Worm (Caenorhabditis elegans) whole organism, mixed stage, embryonic: ENCODE measurements around the gene egg-1.

Experiments
- M03D4.4 ChIP-seq: sonication (generic microtip); optimal IDR thresholded peaks from 2 replicates; lab custom pipeline; 2017; ENCODE audit warnings: mild to moderate bottlenecking, missing genetic modification characterization, missing compliant biosample characterization
- bed-3 ChIP-seq: fragments of 200-800 bp; sonication (Bioruptor generic); optimal IDR thresholded peaks from 3 replicates; lab custom pipeline; 2018; ENCODE audit warnings: mild to moderate bottlenecking, missing genetic modification characterization, moderate library complexity, missing compliant biosample characterization
- blmp-1 ChIP-seq: fragments of 150-350 bp; optimal IDR thresholded peaks from 2 replicates; lab custom pipeline; 2014; ENCODE audit warnings: missing biosample characterization, missing genetic modification characterization
- ceh-39 ChIP-seq: fragments of 150-350 bp; optimal IDR thresholded peaks from 2 replicates; lab custom pipeline; 2014; ENCODE audit warnings: missing biosample characterization, missing genetic modification characterization
- ceh-43 ChIP-seq: fragments of 200-800 bp; sonication (Bioruptor generic); optimal IDR thresholded peaks from 2 replicates; lab custom pipeline; 2018; ENCODE audit warnings: mild to moderate bottlenecking, missing genetic modification characterization, moderate library complexity, missing compliant biosample characterization
- ceh-83 ChIP-seq: fragments of 200-800 bp; sonication (Bioruptor generic); optimal IDR thresholded peaks from 2 replicates; lab custom pipeline; 2018; ENCODE audit warnings: mild to moderate bottlenecking, missing genetic modification characterization, missing compliant biosample characterization
- ces-1 ChIP-seq: fragments of 150-350 bp; optimal IDR thresholded peaks from 2 replicates; lab custom pipeline; 2014; ENCODE audit warnings: missing biosample characterization, missing genetic modification reagents, missing genetic modification characterization
- cnd-1 ChIP-seq: fragments of 200-800 bp; sonication (Bioruptor generic); optimal IDR thresholded peaks from 2 replicates; lab custom pipeline; 2018; ENCODE audit warnings: mild to moderate bottlenecking, missing genetic modification characterization, missing compliant biosample characterization
- drap-1 ChIP-seq: fragments of 200-800 bp; sonication (Bioruptor generic); optimal IDR thresholded peaks from 3 replicates; lab custom pipeline; 2018; ENCODE audit warnings: mild to moderate bottlenecking, missing genetic modification characterization, missing compliant biosample characterization
- elt-1 ChIP-seq: sonication (generic microtip); optimal IDR thresholded peaks from 2 replicates; lab custom pipeline; 2017; ENCODE audit warnings: missing genetic modification characterization, mild to moderate bottlenecking, missing compliant biosample characterization, antibody characterized with exemption, moderate library complexity, borderline replicate concordance; ENCODE audit not compliant: insufficient read depth
- elt-3 ChIP-seq: fragments of 150-350 bp; optimal IDR thresholded peaks from 2 replicates; lab custom pipeline; 2014; ENCODE audit warnings: missing biosample characterization, missing genetic modification characterization
- flh-1 ChIP-seq: fragments of 200-800 bp; sonication (Bioruptor generic); optimal IDR thresholded peaks from 2 replicates; lab custom pipeline; 2018; ENCODE audit warnings: mild to moderate bottlenecking, missing genetic modification characterization, moderate library complexity, missing compliant biosample characterization
- ham-2 ChIP-seq: fragments of 200-800 bp; sonication (Bioruptor generic); optimal IDR thresholded peaks from 2 replicates; lab custom pipeline; 2018; ENCODE audit warnings: mild to moderate bottlenecking, missing genetic modification characterization, missing compliant biosample characterization
- hlh-1 ChIP-seq: fragments of 150-350 bp; optimal IDR thresholded peaks from 2 replicates; lab custom pipeline; 2014; ENCODE audit warnings: missing biosample characterization, missing genetic modification reagents, missing genetic modification characterization
- lin-13 ChIP-seq: fragments of 150-350 bp; optimal IDR thresholded peaks from 2 replicates; lab custom pipeline; 2014; ENCODE audit warnings: missing biosample characterization, missing genetic modification characterization
- lin-32 ChIP-seq: fragments of 200-800 bp; sonication (Bioruptor generic); optimal IDR thresholded peaks from 2 replicates; lab custom pipeline; 2018; ENCODE audit warnings: mild to moderate bottlenecking, missing genetic modification characterization, missing compliant biosample characterization
- lsy-2 ChIP-seq: fragments of 150-350 bp; optimal IDR thresholded peaks from 2 replicates; lab custom pipeline; 2014; ENCODE audit warnings: missing biosample characterization, missing genetic modification characterization
- mab-5 ChIP-seq: fragments of 150-350 bp; optimal IDR thresholded peaks from 2 replicates; lab custom pipeline; 2014; ENCODE audit warnings: missing biosample characterization, missing genetic modification characterization
- mep-1 ChIP-seq: fragments of 150-350 bp; optimal IDR thresholded peaks from 2 replicates; lab custom pipeline; 2017; ENCODE audit warnings: missing biosample characterization, missing genetic modification reagents, missing genetic modification characterization, inconsistent platforms
- mls-2 ChIP-seq: sonication (generic microtip); optimal IDR thresholded peaks from 2 replicates; lab custom pipeline; 2016; ENCODE audit warnings: mild to moderate bottlenecking, missing genetic modification characterization, moderate library complexity, missing compliant biosample characterization
- nhr-12 ChIP-seq: fragments of 150-350 bp; optimal IDR thresholded peaks from 2 replicates; lab custom pipeline; 2014; ENCODE audit warnings: missing biosample characterization, missing genetic modification characterization
- nhr-2 ChIP-seq: fragments of 150-350 bp; optimal IDR thresholded peaks from 2 replicates; lab custom pipeline; 2014; ENCODE audit warnings: missing biosample characterization, missing genetic modification characterization
- nhr-237 ChIP-seq: fragments of 150-350 bp; optimal IDR thresholded peaks from 2 replicates; lab custom pipeline; 2014; ENCODE audit warnings: missing biosample characterization, missing genetic modification characterization
- nhr-28 ChIP-seq: fragments of 150-350 bp; optimal IDR thresholded peaks from 2 replicates; lab custom pipeline; 2014; ENCODE audit warnings: missing biosample characterization, missing genetic modification characterization
- nhr-76 ChIP-seq: sonication (generic microtip); optimal IDR thresholded peaks from 2 replicates; lab custom pipeline; 2017; ENCODE audit warnings: missing biosample characterization, missing genetic modification characterization
- pha-4 ChIP-seq: fragments of 150-350 bp; optimal IDR thresholded peaks from 2 replicates; lab custom pipeline; 2018; ENCODE audit warnings: missing biosample characterization, missing genetic modification reagents, missing genetic modification characterization
- sem-2 ChIP-seq: fragments of 200-800 bp; sonication (Bioruptor generic); optimal IDR thresholded peaks from 2 replicates; lab custom pipeline; 2018; ENCODE audit warnings: mild to moderate bottlenecking, missing genetic modification characterization, missing compliant biosample characterization
- snpc-4 ChIP-seq: fragments of 150-350 bp; optimal IDR thresholded peaks from 2 replicates; lab custom pipeline; 2014; ENCODE audit warnings: missing biosample characterization, missing genetic modification characterization
- sptf-1 ChIP-seq: sonication (generic microtip); optimal IDR thresholded peaks from 2 replicates; lab custom pipeline; 2017; ENCODE audit warnings: mild to moderate bottlenecking, missing genetic modification characterization, moderate library complexity, missing compliant biosample characterization
- tbx-8 ChIP-seq: fragments of 200-800 bp; sonication (Bioruptor generic); optimal IDR thresholded peaks from 2 replicates; lab custom pipeline; 2018; ENCODE audit warnings: mild to moderate bottlenecking, missing genetic modification characterization, moderate library complexity, missing compliant biosample characterization
- unc-120 ChIP-seq: sonication (generic microtip); optimal IDR thresholded peaks from 2 replicates; lab custom pipeline; 2017; ENCODE audit warnings: missing genetic modification characterization, missing compliant biosample characterization; ENCODE audit not compliant: poor library complexity, severe bottlenecking
- unc-39 ChIP-seq: fragments of 150-350 bp; optimal IDR thresholded peaks from 2 replicates; lab custom pipeline; 2014; ENCODE audit warnings: missing biosample characterization, missing genetic modification characterization
- unc-62 ChIP-seq: fragments of 150-350 bp; optimal IDR thresholded peaks from 2 replicates; lab custom pipeline; 2014; ENCODE audit warnings: missing biosample characterization, missing genetic modification reagents, missing genetic modification characterization
- zip-8 ChIP-seq: fragments of 150-350 bp; optimal IDR thresholded peaks from 2 replicates; lab custom pipeline; 2014; ENCODE audit warnings: missing biosample characterization, missing genetic modification characterization
- ztf-11 ChIP-seq: fragments of 150-350 bp; optimal IDR thresholded peaks from 2 replicates; lab custom pipeline; 2014; ENCODE audit warnings: missing biosample characterization, missing genetic modification characterization

Gene egg-1

ce11 chrIII:5711881-5712643 lies 15.9 kb upstream of the egg-1 start:
- TF ChIP-seq elt-3 (tag; lab: Kevin White, UChicago) (no peak), snpc-4 (tag; lab: Kevin White, UChicago) (no peak), nhr-237 (tag; lab: Kevin White, UChicago) (no peak), unc-120 (no peak), ces-1 (GFP tag; lab: Kevin White, UChicago) (no peak), lin-32 (GFP tag; lab: Kevin White, UChicago) (no peak), sem-2 (GFP tag; lab: Kevin White, UChicago) (no peak), ceh-83 (GFP tag; lab: Kevin White, UChicago) (no peak), nhr-76 (tag; lab: Kevin White, UChicago) (no peak), M03D4.4 (tag; lab: Kevin White, UChicago) (no peak), zip-8 (tag; lab: Kevin White, UChicago) (no peak), ceh-39 (tag; lab: Kevin White, UChicago) (no peak), sptf-1 (no peak)

ce11 chrIII:5714230-5714983 lies 13.6 kb upstream of the egg-1 start, which contains the start of gene arf-1:
arf-1 (plus strand) TSS chrIII:5714886.
- TF ChIP-seq tbx-8 (GFP tag; lab: Kevin White, UChicago) (no peak), nhr-12 (tag; lab: Kevin White, UChicago) (no peak), nhr-237 (tag; lab: Kevin White, UChicago) (no peak), lin-13 (tag; lab: Kevin White, UChicago) (no peak), snpc-4 (tag; lab: Kevin White, UChicago) (no peak), zip-8 (tag; lab: Kevin White, UChicago) (no peak), unc-120 (no peak), flh-1 (no peak), nhr-76 (tag; lab: Kevin White, UChicago) (no peak), bed-3 (GFP tag; lab: Kevin White, UChicago) (no peak), lsy-2 (tag; lab: Kevin White, UChicago) (no peak), drap-1 (no peak), sem-2 (GFP tag; lab: Kevin White, UChicago) (no peak), ceh-43 (GFP tag; lab: Kevin White, UChicago) (no peak), ceh-39 (tag; lab: Kevin White, UChicago) (no peak), blmp-1 (no peak)
- TF ChIP-seq, all 35 proteins: peak for 0

- TF ChIP-seq nhr-28 (tag; lab: Kevin White, UChicago): no peak
- TF ChIP-seq elt-3 (tag; lab: Kevin White, UChicago): no peak
- TF ChIP-seq lin-32 (GFP tag; lab: Kevin White, UChicago): no peak
- TF ChIP-seq mab-5 (tag; lab: Kevin White, UChicago): no peak
- TF ChIP-seq unc-62 (GFP tag; lab: Kevin White, UChicago): no peak
- no peak for TF ChIP-seq ceh-39 (tag; lab: Kevin White, UChicago)
- no peak for TF ChIP-seq bed-3 (GFP tag; lab: Kevin White, UChicago)
- no peak for TF ChIP-seq mep-1 (tag; lab: Kevin White, UChicago)
- TF ChIP-seq zip-8 (tag; lab: Kevin White, UChicago): no peak
- TF ChIP-seq unc-120: no peak
- TF ChIP-seq snpc-4 (tag; lab: Kevin White, UChicago): no peak
- no peak for TF ChIP-seq cnd-1 (tag; lab: Kevin White, UChicago)
- no peak for TF ChIP-seq nhr-12 (tag; lab: Kevin White, UChicago)
- TF ChIP-seq ces-1 (GFP tag; lab: Kevin White, UChicago): no peak
- TF ChIP-seq ceh-43 (GFP tag; lab: Kevin White, UChicago): no peak
- no peak for TF ChIP-seq nhr-237 (tag; lab: Kevin White, UChicago)
Measured at ce11 chrIII:5714984-5715454, 13.0 kb upstream of the egg-1 start.

ce11 chrIII:5715467-5715866 lies 12.5 kb upstream of the egg-1 start:
- peak; percentile 91 for TF ChIP-seq ham-2
- no peak for TF ChIP-seq lin-32 (GFP tag; lab: Kevin White, UChicago)
- TF ChIP-seq drap-1: peak; percentile 38
- peak; percentile 30 for TF ChIP-seq sptf-1
- TF ChIP-seq lin-13 (tag; lab: Kevin White, UChicago): peak; percentile 50
- peak; percentile 54 for TF ChIP-seq nhr-237 (tag; lab: Kevin White, UChicago)
- peak; percentile 88 for TF ChIP-seq mep-1 (tag; lab: Kevin White, UChicago)
- TF ChIP-seq sem-2 (GFP tag; lab: Kevin White, UChicago): no peak
- no peak for TF ChIP-seq nhr-12 (tag; lab: Kevin White, UChicago)
- no peak for TF ChIP-seq unc-39
- no peak for TF ChIP-seq nhr-76 (tag; lab: Kevin White, UChicago)
- no peak for TF ChIP-seq ceh-83 (GFP tag; lab: Kevin White, UChicago)
- peak; percentile 48 for TF ChIP-seq ceh-39 (tag; lab: Kevin White, UChicago)
- TF ChIP-seq hlh-1 (tag; lab: Kevin White, UChicago): peak; percentile 42
- peak; percentile 3 for TF ChIP-seq nhr-2 (tag; lab: Kevin White, UChicago)
- TF ChIP-seq ces-1 (GFP tag; lab: Kevin White, UChicago): peak; percentile 80
- TF ChIP-seq elt-1: peak; percentile 41
- peak; percentile 25 for TF ChIP-seq zip-8 (tag; lab: Kevin White, UChicago)
- no peak for TF ChIP-seq blmp-1
- peak; percentile 40 for TF ChIP-seq ztf-11 (tag; lab: Kevin White, UChicago)
- no peak for TF ChIP-seq flh-1
- no peak for TF ChIP-seq nhr-28 (tag; lab: Kevin White, UChicago)
- peak; percentile 33 for TF ChIP-seq mls-2 (tag; lab: Kevin White, UChicago)
- no peak for TF ChIP-seq tbx-8 (GFP tag; lab: Kevin White, UChicago)
- no peak for TF ChIP-seq bed-3 (GFP tag; lab: Kevin White, UChicago)
- TF ChIP-seq snpc-4 (tag; lab: Kevin White, UChicago): no peak
- TF ChIP-seq unc-62 (GFP tag; lab: Kevin White, UChicago): peak; percentile 68
- TF ChIP-seq M03D4.4 (tag; lab: Kevin White, UChicago): no peak
- no peak for TF ChIP-seq cnd-1 (tag; lab: Kevin White, UChicago)
- TF ChIP-seq pha-4 (tag; lab: Kevin White, UChicago): peak; percentile 78
